Worm (Caenorhabditis elegans): Measurements from ENCODE around the gene C28C12.1.

- TF ChIP-seq dao-5 (tag; optimal IDR thresholded peaks at IDR 0.05), result no peak
- TF ChIP-seq him-1 (tag; optimal IDR thresholded peaks at IDR 0.05), result no peak
- no peak for TF ChIP-seq W03F9.2 (tag; optimal IDR thresholded peaks at IDR 0.05)
Measured at ce11 chrIV:8523981-8524380, 22.5 kb downstream of the C28C12.1 start.
